Fruit fly (Drosophila melanogaster): Measurements from ENCODE around the gene CG43092.

dm6 chr3R:22816078-22816436 is 46.6 kb upstream of the CG43092 start, which contains the start of gene CG13840:
- TF ChIP-seq CG8478 (optimal IDR thresholded peaks at IDR 0.05) = no peak
- no peak for TF ChIP-seq CTCF (optimal IDR thresholded peaks at IDR 0.05)
